Fruit fly (Drosophila melanogaster) whole organism, embryonic: ENCODE measurements around the gene Ykt6.
A peak's percentile ranks its signal among the peaks of the same experiment; 100 is the strongest.

Experiments
- Atf-2 ChIP-seq: fragments of 200-800 bp; sonication (Bioruptor generic); optimal IDR thresholded peaks from 2 replicates; lab custom pipeline; 2016; ENCODE audit warnings: missing biosample characterization, missing genetic modification characterization
- CG10431 ChIP-seq: fragments of 200-800 bp; sonication (Bioruptor generic); optimal IDR thresholded peaks from 3 replicates; lab custom pipeline; 2018; ENCODE audit warnings: missing biosample characterization, mild to moderate bottlenecking, missing genetic modification characterization
- CG11247 ChIP-seq: fragments of 200-800 bp; sonication (Bioruptor generic); IDR thresholded peaks from 2 replicates; pipeline ENCODE4 v1.3.6; 2022; ENCODE audit warnings: missing biosample characterization, missing genetic modification characterization
- CG11560 ChIP-seq: fragments of 200-800 bp; sonication (Bioruptor generic); IDR thresholded peaks from 3 replicates; pipeline ENCODE4 v1.3.6; 2022; ENCODE audit warnings: missing biosample characterization, missing genetic modification characterization
- CG12071 ChIP-seq: fragments of 200-800 bp; sonication (Bioruptor generic); optimal IDR thresholded peaks from 3 replicates; lab custom pipeline; 2018; ENCODE audit warnings: missing biosample characterization, mild to moderate bottlenecking, missing genetic modification characterization
- CG12104 ChIP-seq: fragments of 200-800 bp; sonication (Bioruptor generic); optimal IDR thresholded peaks from 3 replicates; lab custom pipeline; 2016; ENCODE audit warnings: missing biosample characterization, missing genetic modification characterization
- CG12236 ChIP-seq: fragments of 200-800 bp; sonication (Bioruptor generic); optimal IDR thresholded peaks from 2 replicates; lab custom pipeline; 2016; ENCODE audit warnings: missing biosample characterization, missing genetic modification characterization
- CG12769 ChIP-seq: fragments of 200-800 bp; sonication (Bioruptor generic); optimal IDR thresholded peaks from 2 replicates; lab custom pipeline; 2019; ENCODE audit warnings: missing biosample characterization, mild to moderate bottlenecking, missing genetic modification characterization, moderate library complexity
- CG13296 ChIP-seq: fragments of 200-800 bp; sonication (Bioruptor generic); optimal IDR thresholded peaks from 3 replicates; lab custom pipeline; 2018; ENCODE audit warnings: missing biosample characterization, mild to moderate bottlenecking, missing genetic modification characterization
- CG14014 ChIP-seq: fragments of 200-800 bp; sonication (Bioruptor generic); IDR thresholded peaks from 2 replicates; pipeline ENCODE4 v1.3.6; 2022; ENCODE audit warnings: missing biosample characterization, missing genetic modification characterization
- CG14050 ChIP-seq: fragments of 200-800 bp; sonication (Bioruptor generic); IDR thresholded peaks from 3 replicates; pipeline ENCODE4 v1.3.6; 2022; ENCODE audit warnings: missing biosample characterization, missing genetic modification characterization
- CG14667 ChIP-seq: fragments of 200-800 bp; sonication (Bioruptor generic); IDR thresholded peaks from 2 replicates; pipeline ENCODE4 v1.3.6; 2022; ENCODE audit warnings: missing biosample characterization, missing genetic modification characterization
- CG15011 ChIP-seq: fragments of 200-800 bp; sonication (Bioruptor generic); optimal IDR thresholded peaks from 3 replicates; lab custom pipeline; 2018; ENCODE audit warnings: missing biosample characterization, mild to moderate bottlenecking, missing genetic modification characterization
- CG1529 ChIP-seq: fragments of 200-800 bp; sonication (Bioruptor generic); optimal IDR thresholded peaks from 3 replicates; lab custom pipeline; 2018; ENCODE audit warnings: missing biosample characterization, missing genetic modification characterization
- CG15696 ChIP-seq: fragments of 200-800 bp; sonication (Bioruptor generic); optimal IDR thresholded peaks from 2 replicates; lab custom pipeline; 2019; ENCODE audit warnings: missing biosample characterization, mild to moderate bottlenecking, missing genetic modification characterization, moderate library complexity
- CG18619 ChIP-seq: fragments of 200-800 bp; sonication (Bioruptor generic); optimal IDR thresholded peaks from 3 replicates; lab custom pipeline; 2017; ENCODE audit warnings: missing biosample characterization, mild to moderate bottlenecking, missing genetic modification characterization
- CG2202 ChIP-seq: fragments of 200-800 bp; sonication (Bioruptor generic); optimal IDR thresholded peaks from 2 replicates; lab custom pipeline; 2018; ENCODE audit warnings: missing biosample characterization, mild to moderate bottlenecking, missing genetic modification characterization
- CG33557 ChIP-seq: fragments of 200-800 bp; sonication (Bioruptor generic); optimal IDR thresholded peaks from 2 replicates; lab custom pipeline; 2019; ENCODE audit warnings: missing biosample characterization, mild to moderate bottlenecking, missing genetic modification characterization, moderate library complexity
- CG4360 ChIP-seq: fragments of 200-800 bp; sonication (Bioruptor generic); IDR thresholded peaks from 2 replicates; pipeline ENCODE4 v1.3.6; 2022; ENCODE audit warnings: missing biosample characterization, missing genetic modification characterization
- CG4730 ChIP-seq: fragments of 200-800 bp; sonication (Bioruptor generic); IDR thresholded peaks from 2 replicates; pipeline ENCODE4 v1.3.6; 2022; ENCODE audit warnings: missing biosample characterization, missing genetic modification characterization
- CG6791 ChIP-seq: fragments of 200-800 bp; sonication (Bioruptor generic); IDR thresholded peaks from 3 replicates; pipeline ENCODE4 v1.3.6; 2022; ENCODE audit warnings: missing biosample characterization, missing genetic modification characterization; ENCODE audit not compliant: partially characterized antibody
- CG7786 ChIP-seq: fragments of 200-800 bp; sonication (Bioruptor generic); optimal IDR thresholded peaks from 2 replicates; lab custom pipeline; 2016; ENCODE audit warnings: missing biosample characterization, missing genetic modification characterization
- CG8388 ChIP-seq: fragments of 200-800 bp; sonication (Bioruptor generic); optimal IDR thresholded peaks from 2 replicates; lab custom pipeline; 2019; ENCODE audit warnings: missing biosample characterization, mild to moderate bottlenecking, missing genetic modification characterization, moderate library complexity
- CG9797 ChIP-seq: fragments of 200-800 bp; sonication (Bioruptor generic); optimal IDR thresholded peaks from 3 replicates; lab custom pipeline; 2018; ENCODE audit warnings: missing biosample characterization, mild to moderate bottlenecking, missing genetic modification characterization
- CTCF ChIP-seq: fragments of 200-800 bp; sonication (Bioruptor generic); optimal IDR thresholded peaks from 2 replicates; lab custom pipeline; 2017; ENCODE audit warnings: missing biosample characterization, mild to moderate bottlenecking, missing genetic modification characterization, moderate library complexity
- Dll ChIP-seq: fragments of 200-800 bp; sonication (Bioruptor generic); IDR thresholded peaks from 4 replicates; pipeline ENCODE4 v1.3.6; 2022; ENCODE audit warnings: missing biosample characterization, missing genetic modification characterization; ENCODE audit not compliant: partially characterized antibody
- Fer1 ChIP-seq: fragments of 200-800 bp; sonication (Bioruptor generic); optimal IDR thresholded peaks from 2 replicates; lab custom pipeline; 2017; ENCODE audit warnings: missing biosample characterization, mild to moderate bottlenecking, missing genetic modification characterization
- HLH4C ChIP-seq: fragments of 200-800 bp; sonication (Bioruptor generic); IDR thresholded peaks from 3 replicates; pipeline ENCODE4 v1.3.6; 2022; ENCODE audit warnings: missing biosample characterization, missing genetic modification characterization; ENCODE audit not compliant: partially characterized antibody
- Hr39 ChIP-seq: fragments of >200 bp; optimal IDR thresholded peaks from 2 replicates; lab custom pipeline; 2017
- MESR4 ChIP-seq: fragments of 200-800 bp; sonication (Bioruptor generic); optimal IDR thresholded peaks from 2 replicates; lab custom pipeline; 2018; ENCODE audit warnings: missing biosample characterization, mild to moderate bottlenecking, missing genetic modification characterization, moderate library complexity
- Myb ChIP-seq: fragments of 200-800 bp; sonication (Bioruptor generic); optimal IDR thresholded peaks from 2 replicates; lab custom pipeline; 2016; ENCODE audit warnings: missing biosample characterization, missing genetic modification characterization
- ap ChIP-seq: fragments of 200-800 bp; sonication (Bioruptor generic); IDR thresholded peaks from 2 replicates; pipeline ENCODE4 v1.3.6; 2022; ENCODE audit warnings: missing biosample characterization, missing genetic modification characterization
- btn ChIP-seq: fragments of 200-800 bp; sonication (Bioruptor generic); optimal IDR thresholded peaks from 2 replicates; lab custom pipeline; 2016; ENCODE audit warnings: missing biosample characterization, missing genetic modification characterization
- cad ChIP-seq: fragments of >200 bp; optimal IDR thresholded peaks from 2 replicates; lab custom pipeline; 2017; ENCODE audit warnings: missing biosample characterization, missing genetic modification characterization
- caup ChIP-seq: fragments of 200-800 bp; sonication (Bioruptor generic); optimal IDR thresholded peaks from 3 replicates; lab custom pipeline; 2017; ENCODE audit warnings: missing biosample characterization, mild to moderate bottlenecking, missing genetic modification characterization, moderate library complexity; ENCODE audit not compliant: severe bottlenecking
- chn ChIP-seq: fragments of 200-800 bp; sonication (Bioruptor generic); optimal IDR thresholded peaks from 2 replicates; lab custom pipeline; 2016; ENCODE audit warnings: missing biosample characterization, missing genetic modification characterization
- corto ChIP-seq: fragments of 200-800 bp; sonication (Bioruptor generic); optimal IDR thresholded peaks from 2 replicates; lab custom pipeline; 2016; ENCODE audit warnings: missing biosample characterization, mild to moderate bottlenecking, missing genetic modification characterization, moderate library complexity
- dmrt11E ChIP-seq: fragments of 200-800 bp; sonication (Bioruptor generic); optimal IDR thresholded peaks from 3 replicates; lab custom pipeline; 2018; ENCODE audit warnings: missing biosample characterization, mild to moderate bottlenecking, missing genetic modification characterization, moderate library complexity
- dpn ChIP-seq, 2 experiments: fragments of 200-800 bp; sonication (Bioruptor generic); optimal IDR thresholded peaks; 3 replicates each; lab custom pipeline; 2016; ENCODE audit warnings: missing biosample characterization in 2 of 2, missing genetic modification characterization in 2 of 2
- fd64A ChIP-seq: fragments of 200-800 bp; sonication (Bioruptor generic); optimal IDR thresholded peaks from 3 replicates; lab custom pipeline; 2018; ENCODE audit warnings: missing biosample characterization, mild to moderate bottlenecking, missing genetic modification characterization
- inv ChIP-seq: fragments of 200-800 bp; sonication (Bioruptor generic); IDR thresholded peaks from 2 replicates; pipeline ENCODE4 v1.3.6; 2022; ENCODE audit warnings: missing biosample characterization, missing genetic modification characterization; ENCODE audit not compliant: partially characterized antibody
- kay ChIP-seq: fragments of 200-800 bp; sonication (Bioruptor generic); optimal IDR thresholded peaks from 2 replicates; lab custom pipeline; 2016; ENCODE audit warnings: missing biosample characterization, missing genetic modification characterization
- lov ChIP-seq, 2 experiments: fragments of 200-800 bp in 1 of 2; fragments of >200 bp in 1 of 2; sonication (Bioruptor generic) in 1 of 2; IDR thresholded peaks in 1 of 2; optimal IDR thresholded peaks in 1 of 2; 2 replicates in 1 of 2; 3 replicates in 1 of 2; pipeline versions ENCODE4 v1.3.6 to Lab custom; 2017 to 2022; ENCODE audit warnings: missing biosample characterization in 1 of 2, missing genetic modification characterization in 1 of 2
- otp ChIP-seq: fragments of 200-800 bp; sonication (Bioruptor generic); IDR thresholded peaks from 3 replicates; pipeline ENCODE4, ENCODE4 v1.3.6; 2022; ENCODE audit warnings: missing biosample characterization, missing genetic modification characterization
- phol ChIP-seq: fragments of 200-800 bp; sonication (Bioruptor generic); optimal IDR thresholded peaks from 3 replicates; lab custom pipeline; 2018; ENCODE audit warnings: missing biosample characterization, mild to moderate bottlenecking, missing genetic modification characterization, moderate library complexity
- pnt ChIP-seq: fragments of 200-800 bp; sonication (Bioruptor generic); optimal IDR thresholded peaks from 3 replicates; lab custom pipeline; 2016; ENCODE audit warnings: missing biosample characterization, missing genetic modification characterization
- sim ChIP-seq: fragments of 200-800 bp; sonication (Bioruptor generic); IDR thresholded peaks from 2 replicates; pipeline ENCODE4 v1.3.6; 2022; ENCODE audit warnings: missing biosample characterization, missing genetic modification characterization
- wek ChIP-seq: fragments of 200-800 bp; sonication (Bioruptor generic); optimal IDR thresholded peaks from 3 replicates; lab custom pipeline; 2018; ENCODE audit warnings: missing biosample characterization, mild to moderate bottlenecking, missing genetic modification characterization, moderate library complexity

Gene Ykt6

DNA sequence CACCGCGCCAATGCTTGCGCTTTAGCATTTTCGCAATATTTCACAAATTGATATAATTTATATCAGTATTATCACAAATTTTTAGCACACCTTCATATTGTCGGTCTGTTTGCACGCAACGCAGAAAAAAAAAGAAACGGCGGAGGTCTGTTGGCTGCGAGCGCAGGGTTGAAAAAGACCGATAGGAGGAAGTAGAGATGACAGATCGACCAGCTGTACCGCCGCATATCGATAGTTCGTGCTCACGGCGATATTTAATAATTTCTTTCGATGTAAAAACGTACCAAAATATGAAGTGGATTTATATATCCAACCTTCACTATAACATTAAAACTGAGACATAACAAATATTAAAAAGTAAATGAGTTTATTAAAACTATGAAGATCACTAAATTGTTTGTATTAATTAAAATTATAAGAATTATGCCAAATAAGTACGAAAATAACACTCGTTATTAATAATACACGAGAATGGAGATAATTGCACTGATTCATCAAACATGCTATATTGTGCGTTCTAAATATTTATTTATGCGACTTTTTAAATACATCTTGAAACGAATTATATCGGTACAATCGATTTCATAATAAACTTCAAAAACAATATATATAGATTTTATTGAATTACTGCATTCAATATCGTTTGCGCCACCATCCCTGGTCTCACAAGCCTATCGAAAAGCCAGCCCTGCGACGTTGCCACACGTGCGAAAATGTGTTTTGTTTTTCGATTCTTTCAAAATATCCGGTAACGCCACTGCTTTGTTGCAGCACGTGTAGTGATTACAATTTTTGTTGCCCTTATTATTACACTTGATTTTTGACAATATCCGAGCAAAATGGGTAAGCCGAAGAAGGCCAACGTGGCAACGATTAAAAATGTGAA, 18.8 kb upstream of the Ykt6 start, which contains the start of the genes RpS6 and bys (continued):
- TF ChIP-seq sim (GFP tag; lab: Robert Waterston, UW) (0 out of 2 replicates have a peak, but pooled peaks have one; percentile 23), CG18619 (GFP tag; lab: Kevin White, UChicago) (peak; percentile 52), kay (GFP tag; lab: Kevin White, UChicago) (no peak), Fer1 (GFP tag; lab: Kevin White, UChicago) (peak; percentile 59), pnt (no peak), chn (GFP tag; lab: Kevin White, UChicago) (peak; percentile 37), CG12071 (peak; percentile 55), CG14667 (peak; percentile 27; the same call in 1 of the 2 replicates), MESR4 (peak; percentile 93), CG12769 (tag; lab: Kevin White, UChicago) (peak; percentile 4), Hr39 (lab: Kevin White, UChicago) (no peak), fd64A (GFP tag; lab: Kevin White, UChicago) (peak; percentile 19), CG6791 (peak; percentile 83), caup (GFP tag; lab: Kevin White, UChicago) (peak; percentile 69), Dll (GFP tag; lab: Robert Waterston, UW) (peak; percentile 80), CG13296 (GFP tag; lab: Kevin White, UChicago) (peak; percentile 66), otp (peak; percentile 72; the same call in 2 of the 3 replicates), corto (GFP tag; lab: Kevin White, UChicago) (no peak), CG7786 (GFP tag; lab: Kevin White, UChicago) (no peak), CG4360 (GFP tag; lab: Robert Waterston, UW) (no peak), cad (GFP tag; lab: Kevin White, UChicago) (no peak), phol (tag; lab: Kevin White, UChicago) (peak; percentile 34), CG4730 (GFP tag; lab: Robert Waterston, UW) (peak; percentile 20; the same call in 1 of the 2 replicates), CG12104 (GFP tag; lab: Kevin White, UChicago) (peak; percentile 30), CG11247 (peak; percentile 70), CG15696 (tag; lab: Kevin White, UChicago) (peak; percentile 3), inv (peak; percentile 77), CG8388 (GFP tag; lab: Kevin White, UChicago) (peak; percentile 20), dmrt11E (tag; lab: Kevin White, UChicago) (no peak), ap (GFP tag; lab: Robert Waterston, UW) (no peak), CTCF (GFP tag; lab: Kevin White, UChicago) (no peak), CG11560 (tag; lab: Robert Waterston, UW) (no peak), Atf-2 (GFP tag; lab: Kevin White, UChicago) (no peak), CG9797 (no peak), Myb (GFP tag; lab: Kevin White, UChicago) (no peak), CG12236 (no peak), HLH4C (peak; percentile 73), CG14014 (peak; percentile 42; the same call in 1 of the 2 replicates), CG10431 (GFP tag; lab: Kevin White, UChicago) (peak; percentile 51), CG1529 (GFP tag; lab: Kevin White, UChicago) (no peak), lov (optimal IDR thresholded peaks at IDR 0.05; lab: Kevin White, UChicago) (no peak), lov (GFP tag; IDR thresholded peaks at IDR 0.05; lab: Robert Waterston, UW) (0 out of 3 replicates have a peak, but pooled peaks have one; percentile 66), btn (GFP tag; lab: Kevin White, UChicago) (no peak), CG33557 (GFP tag; lab: Kevin White, UChicago) (peak; percentile 19), wek (GFP tag; lab: Kevin White, UChicago) (peak; percentile 33), CG2202 (peak; percentile 14), dpn (GFP tag; optimal IDR thresholded peaks at IDR 0.05; lab: Kevin White, UChicago) (peak; percentile 30 to 31), CG14050 (GFP tag; lab: Robert Waterston, UW) (no peak; the same call in 2 of the 3 replicates), CG15011 (GFP tag; lab: Kevin White, UChicago) (no peak)
